Worm (Caenorhabditis elegans) whole organism, L4/young adult: ENCODE data around the gene C08F11.10.

Experiments used
- W03F9.2 ChIP-seq: fragments of 150-350 bp; optimal IDR thresholded peaks from 2 replicates; lab custom pipeline; 2014; ENCODE audit warnings: missing biosample characterization, missing genetic modification characterization
- dao-5 ChIP-seq: sonication (generic microtip); optimal IDR thresholded peaks from 2 replicates; lab custom pipeline; 2016; ENCODE audit warnings: missing genotype, missing genetic modification characterization, moderate library complexity, missing compliant biosample characterization
- him-1 ChIP-seq: sonication (generic microtip); optimal IDR thresholded peaks from 2 replicates; lab custom pipeline; 2016; ENCODE audit warnings: missing genotype, missing genetic modification reagents, missing genetic modification characterization, missing compliant biosample characterization

C08F11.10 gene

DNA sequence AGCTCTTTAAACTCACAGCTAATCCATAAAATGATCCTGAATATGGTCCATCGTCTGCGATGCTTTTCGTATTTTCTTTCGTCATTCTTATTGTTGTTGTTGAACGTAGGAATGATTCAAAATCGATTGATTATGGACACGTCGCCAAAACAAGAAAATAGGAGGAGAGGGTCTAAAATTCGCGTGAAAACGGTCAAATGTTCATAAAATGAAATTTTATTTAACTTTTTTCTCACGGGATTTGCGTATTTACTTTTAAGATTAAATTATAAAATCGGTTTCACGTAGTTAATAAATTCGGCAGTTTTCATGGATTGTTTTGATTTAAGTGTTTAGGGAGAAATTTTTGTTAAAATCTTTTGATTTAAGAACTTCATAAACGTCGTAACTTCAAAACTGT lies at the start of gene C08F11.10:
Gene C08F11.10, minus strand, starts transcription at position 101 of the 400 bp plus-strand sequence.
- TF ChIP-seq him-1 (tag; lab: Kevin White, UChicago) (no peak), W03F9.2 (tag; lab: Kevin White, UChicago) (no peak), dao-5 (tag; lab: Kevin White, UChicago) (no peak)

DNA sequence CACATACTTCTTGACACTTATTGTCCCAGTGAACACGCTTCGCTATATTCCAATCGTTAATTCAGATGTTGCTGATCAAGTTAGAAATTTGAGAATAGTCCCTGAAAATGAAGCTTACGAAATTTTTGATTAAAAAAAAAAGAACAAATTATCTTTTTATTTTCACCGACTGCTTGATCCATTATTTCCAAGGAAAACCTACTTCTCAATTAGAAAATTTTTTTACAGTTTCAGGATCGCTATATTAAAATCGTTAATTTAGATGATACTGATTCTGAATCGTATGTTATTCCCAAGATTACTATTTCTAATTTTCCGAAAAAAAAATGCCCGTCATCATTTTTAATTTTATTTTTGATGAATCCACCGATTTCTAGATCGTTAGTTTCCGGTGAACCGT lies 49.6 kb upstream of the C08F11.10 start, which contains the start of gene T23G4.127:
Gene T23G4.127, minus strand, starts transcription at position 101 of the 400 bp plus-strand sequence.
- no peak for TF ChIP-seq him-1 (tag; lab: Kevin White, UChicago)
- TF ChIP-seq dao-5 (tag; lab: Kevin White, UChicago) = no peak
- no peak for TF ChIP-seq W03F9.2 (tag; lab: Kevin White, UChicago)

DNA sequence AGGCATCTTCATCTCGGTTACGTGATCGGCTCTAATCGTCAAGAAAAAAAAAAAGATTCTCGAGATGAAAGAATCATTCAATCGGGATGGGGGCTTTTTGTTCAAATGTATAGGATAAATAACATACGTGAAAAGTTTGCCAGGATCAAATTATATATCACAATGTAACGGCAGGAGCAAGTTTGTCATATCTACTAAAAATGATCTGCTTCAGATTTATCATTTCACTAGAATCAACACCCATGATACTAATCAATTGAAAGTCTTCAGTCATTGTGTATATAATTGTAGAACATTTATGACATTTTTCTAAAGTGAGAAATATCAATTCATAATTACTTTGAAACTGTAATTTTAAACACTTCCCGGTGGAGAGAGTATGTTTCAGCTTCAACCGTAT lies 47.9 kb upstream of the C08F11.10 start:
- no peak for TF ChIP-seq him-1 (tag; lab: Kevin White, UChicago)
- no peak for TF ChIP-seq W03F9.2 (tag; lab: Kevin White, UChicago)
- no peak for TF ChIP-seq dao-5 (tag; lab: Kevin White, UChicago)

DNA sequence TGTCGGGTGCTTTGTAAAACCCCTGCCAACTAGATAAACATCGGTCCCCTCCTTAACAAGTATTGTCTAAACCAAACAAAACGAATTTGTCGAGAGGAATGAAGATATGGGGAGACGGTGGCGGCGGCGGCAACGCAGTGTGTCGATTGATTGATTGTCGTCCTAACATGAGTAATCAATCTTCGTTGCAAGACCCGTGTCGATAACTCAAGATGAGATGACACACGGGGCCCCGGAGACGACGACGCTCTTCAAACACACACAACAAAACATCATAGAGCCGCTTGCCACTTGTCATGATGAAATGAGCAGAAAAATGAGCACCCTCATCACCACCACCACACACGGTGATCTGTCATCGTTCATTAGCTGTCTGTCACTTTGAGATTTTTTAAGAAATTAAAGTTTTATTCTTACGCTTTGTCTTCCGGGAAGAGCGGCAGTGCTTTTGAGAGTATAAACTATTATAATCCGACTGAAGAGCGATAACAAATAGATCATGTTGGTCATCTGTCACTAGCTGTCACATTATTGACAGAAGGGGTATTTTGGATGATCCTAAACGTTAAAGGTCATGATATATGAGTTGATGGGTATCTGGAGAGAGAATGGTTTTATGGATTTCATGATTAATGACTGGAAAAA lies 46.8 kb upstream of the C08F11.10 start:
- TF ChIP-seq him-1 (tag; lab: Kevin White, UChicago) = no peak
- TF ChIP-seq W03F9.2 (tag; lab: Kevin White, UChicago) = no peak
- TF ChIP-seq dao-5 (tag; lab: Kevin White, UChicago) = no peak

DNA sequence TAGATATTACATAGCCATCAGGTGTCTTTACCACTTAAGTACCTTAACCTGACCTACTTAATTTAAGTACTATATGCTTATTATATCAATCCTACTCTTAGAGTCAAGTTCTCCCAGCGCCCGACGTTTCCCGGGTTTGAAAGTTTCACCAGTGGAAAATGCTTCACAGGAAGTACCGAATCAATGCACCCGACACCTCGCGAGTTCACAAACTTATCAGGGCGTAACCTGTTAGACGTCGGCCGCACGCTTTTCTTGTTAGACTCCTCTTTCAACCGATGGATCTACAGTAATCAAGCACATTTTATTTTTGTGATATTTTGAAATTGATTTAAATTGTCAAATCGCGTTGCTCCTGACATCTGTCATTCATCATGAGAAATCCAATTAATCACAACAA lies 46.3 kb upstream of the C08F11.10 start:
- no peak for TF ChIP-seq W03F9.2 (tag; lab: Kevin White, UChicago)
- no peak for TF ChIP-seq dao-5 (tag; lab: Kevin White, UChicago)
- no peak for TF ChIP-seq him-1 (tag; lab: Kevin White, UChicago)

DNA sequence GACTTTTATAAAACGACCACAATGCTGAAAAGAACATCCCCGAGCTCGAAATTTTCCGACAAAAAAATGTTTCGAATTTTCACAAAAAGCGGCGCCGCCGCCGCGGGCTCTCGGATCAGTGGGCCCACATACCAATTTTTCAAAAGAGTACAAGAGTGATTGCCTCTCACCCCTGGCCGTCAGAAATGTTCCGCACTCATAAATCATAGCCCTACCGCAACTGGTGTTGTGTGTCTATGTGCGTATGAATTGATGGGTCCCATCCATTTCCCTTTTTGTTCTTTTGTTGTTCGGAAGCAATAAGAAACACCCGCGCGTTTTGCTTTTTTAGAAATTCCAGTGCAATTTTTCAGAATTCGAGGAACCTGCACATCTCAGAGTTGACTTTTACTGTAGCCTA lies 45.6 kb upstream of the C08F11.10 start:
- TF ChIP-seq W03F9.2 (tag; lab: Kevin White, UChicago) = no peak
- no peak for TF ChIP-seq dao-5 (tag; lab: Kevin White, UChicago)
- TF ChIP-seq him-1 (tag; lab: Kevin White, UChicago) = no peak

DNA sequence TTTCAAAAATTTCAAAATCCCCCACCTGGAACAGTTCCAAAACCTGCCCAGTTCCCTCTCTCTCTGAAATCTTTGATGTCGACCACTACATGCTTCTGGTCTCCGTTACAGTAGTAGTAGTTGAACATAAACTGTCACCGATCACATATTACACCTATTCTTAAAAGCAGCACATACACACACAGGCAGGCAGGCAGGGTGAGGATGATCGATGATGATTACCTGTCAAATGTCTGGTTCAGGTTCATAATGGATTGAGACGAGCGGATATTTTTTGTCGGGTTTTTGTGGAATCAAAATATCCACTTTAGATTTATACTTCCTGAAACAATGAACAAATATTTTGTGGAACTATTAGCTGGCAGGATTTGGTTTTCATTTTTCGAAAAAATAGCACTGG lies 45.0 kb upstream of the C08F11.10 start:
- TF ChIP-seq him-1 (tag; lab: Kevin White, UChicago) (no peak), W03F9.2 (tag; lab: Kevin White, UChicago) (no peak), dao-5 (tag; lab: Kevin White, UChicago) (no peak)

DNA sequence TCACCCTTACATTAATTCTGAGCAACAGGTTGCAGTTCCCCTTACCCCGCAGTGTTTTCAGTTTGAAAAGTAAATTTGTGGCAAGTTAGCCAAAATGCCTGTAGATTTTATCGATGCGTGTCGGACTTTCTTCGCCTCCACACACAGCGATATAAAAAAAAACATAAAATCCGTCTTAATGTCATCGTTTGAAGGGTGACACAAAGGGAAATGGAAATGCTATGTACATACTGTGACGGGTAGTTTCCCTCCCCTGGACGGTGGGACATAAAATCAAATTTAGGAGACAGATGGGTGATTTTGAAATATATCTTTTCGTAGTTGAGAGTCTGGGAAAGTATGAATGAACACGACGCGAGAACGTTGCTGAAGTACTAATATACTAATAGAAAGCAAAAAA lies 43.5 kb upstream of the C08F11.10 start:
- TF ChIP-seq him-1 (tag; lab: Kevin White, UChicago) = no peak
- TF ChIP-seq W03F9.2 (tag; lab: Kevin White, UChicago) = no peak

DNA sequence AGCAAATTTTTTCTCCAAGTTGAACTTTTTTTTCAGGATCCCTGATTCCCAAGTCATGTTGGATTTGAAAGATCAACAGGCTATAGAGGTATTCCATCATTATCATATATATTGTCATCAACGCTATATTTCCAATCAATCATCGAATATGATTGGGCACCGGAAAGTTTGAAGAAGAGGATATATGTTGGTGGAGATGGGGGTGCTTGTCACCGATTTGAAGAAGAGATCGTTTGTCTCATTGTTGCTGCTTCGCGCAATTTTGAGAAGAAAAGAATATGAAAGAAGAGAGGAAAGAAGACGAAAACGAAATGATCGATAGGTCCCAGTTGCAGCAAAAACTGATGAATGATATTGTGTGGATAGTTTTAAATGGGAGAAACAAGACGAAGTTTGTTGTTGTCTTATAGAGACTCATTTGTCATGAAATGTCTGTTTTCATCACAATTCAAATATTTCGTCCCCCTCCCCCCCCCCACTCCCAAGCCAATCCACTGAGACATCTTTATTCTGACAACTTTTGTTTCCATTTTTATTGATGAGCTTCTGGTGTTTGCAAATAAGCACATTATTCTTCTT lies 40.4 kb upstream of the C08F11.10 start, which contains the start of gene T23G4.2:
Gene T23G4.2, minus strand, starts transcription at position 255 of the 579 bp plus-strand sequence.
- TF ChIP-seq W03F9.2 (tag; lab: Kevin White, UChicago) (no peak), him-1 (tag; lab: Kevin White, UChicago) (peak; percentile 14), dao-5 (tag; lab: Kevin White, UChicago) (no peak)

DNA sequence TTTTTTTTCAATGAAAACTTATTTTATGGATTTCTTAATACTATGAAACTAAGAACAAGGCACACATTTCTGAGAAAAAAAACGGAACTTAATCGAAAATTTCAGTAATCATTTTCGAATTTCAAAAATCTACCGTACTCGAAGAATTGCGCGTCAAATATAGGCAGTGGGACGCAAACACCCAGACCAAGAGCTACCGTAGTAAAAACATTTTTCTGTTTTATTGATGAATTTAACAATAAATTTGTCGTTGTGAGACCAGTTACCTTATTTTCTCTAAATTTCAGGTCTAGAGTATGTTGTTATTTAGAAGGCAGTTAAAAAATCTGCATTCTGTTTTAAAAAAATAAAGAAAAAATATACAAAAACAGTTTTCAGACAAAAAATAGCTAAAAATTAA lies 38.6 kb upstream of the C08F11.10 start:
- TF ChIP-seq him-1 (tag; lab: Kevin White, UChicago) (no peak), dao-5 (tag; lab: Kevin White, UChicago) (no peak), W03F9.2 (tag; lab: Kevin White, UChicago) (no peak)

DNA sequence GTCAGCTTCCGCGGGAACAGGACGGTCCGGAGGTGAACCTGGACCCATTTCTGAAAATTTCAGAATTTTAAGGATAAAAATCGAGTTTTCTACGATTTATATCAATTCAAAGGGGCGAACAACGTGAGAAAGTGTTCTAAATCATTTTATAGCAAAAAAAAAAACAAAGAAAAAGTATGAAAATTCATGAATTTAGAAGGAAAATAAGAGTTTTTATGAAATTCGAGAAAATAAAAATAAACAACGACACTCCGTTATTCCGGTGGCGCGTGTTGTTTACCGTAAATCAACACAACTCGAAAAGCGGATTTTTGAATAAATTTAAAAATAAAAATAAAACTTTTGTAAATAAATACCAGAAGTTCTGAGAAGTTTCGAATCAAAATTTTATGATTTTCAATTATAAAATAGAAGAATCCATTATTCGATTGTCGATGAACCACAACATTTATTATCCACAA lies 38.0 kb upstream of the C08F11.10 start, which contains the start of gene nyn-1:
Gene nyn-1, minus strand, starts transcription at position 51 of the 461 bp plus-strand sequence.
- TF ChIP-seq W03F9.2 (tag; lab: Kevin White, UChicago) (no peak), dao-5 (tag; lab: Kevin White, UChicago) (no peak), him-1 (tag; lab: Kevin White, UChicago) (no peak)

DNA sequence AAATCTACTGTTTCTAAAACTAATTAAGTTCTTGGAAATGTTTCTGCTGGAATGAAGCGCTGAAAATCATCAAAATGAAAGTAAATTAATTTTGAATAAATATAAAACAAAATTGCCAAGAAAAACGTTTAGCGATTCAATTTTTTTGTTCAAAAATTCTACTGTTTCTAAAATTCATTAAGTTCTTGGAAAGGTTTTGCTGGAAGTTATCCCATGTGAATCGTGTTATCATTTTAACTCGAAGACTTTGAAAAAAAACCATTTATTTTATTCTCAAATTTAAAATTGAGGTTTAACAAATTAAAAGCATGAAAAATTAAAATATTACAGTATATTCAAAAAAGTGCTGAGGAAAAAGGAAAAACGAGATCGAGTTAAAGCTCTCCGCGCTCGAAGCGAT lies 35.8 kb upstream of the C08F11.10 start:
- no peak for TF ChIP-seq him-1 (tag; lab: Kevin White, UChicago)
- TF ChIP-seq dao-5 (tag; lab: Kevin White, UChicago) = no peak
- TF ChIP-seq W03F9.2 (tag; lab: Kevin White, UChicago) = no peak

DNA sequence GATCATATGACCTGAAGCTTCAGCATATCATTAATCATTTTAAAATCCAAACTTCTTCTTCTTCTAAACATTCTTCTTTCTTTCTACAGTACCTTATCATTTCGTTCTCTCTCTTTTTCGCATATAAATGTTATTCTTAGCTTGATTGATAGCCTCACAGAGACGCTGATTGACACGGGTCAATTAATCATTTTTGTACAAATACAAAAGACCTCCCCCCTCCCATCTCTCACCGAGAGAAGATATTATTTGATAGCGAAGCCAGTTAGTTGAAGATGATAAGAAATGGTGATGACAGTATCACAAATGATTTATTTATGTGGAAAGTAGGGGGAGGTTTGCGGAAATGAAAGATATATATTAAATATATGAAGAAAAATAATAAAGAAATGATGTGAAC lies 33.7 kb upstream of the C08F11.10 start:
- TF ChIP-seq dao-5 (tag; lab: Kevin White, UChicago) = no peak
- TF ChIP-seq him-1 (tag; lab: Kevin White, UChicago) = no peak
- no peak for TF ChIP-seq W03F9.2 (tag; lab: Kevin White, UChicago)

DNA sequence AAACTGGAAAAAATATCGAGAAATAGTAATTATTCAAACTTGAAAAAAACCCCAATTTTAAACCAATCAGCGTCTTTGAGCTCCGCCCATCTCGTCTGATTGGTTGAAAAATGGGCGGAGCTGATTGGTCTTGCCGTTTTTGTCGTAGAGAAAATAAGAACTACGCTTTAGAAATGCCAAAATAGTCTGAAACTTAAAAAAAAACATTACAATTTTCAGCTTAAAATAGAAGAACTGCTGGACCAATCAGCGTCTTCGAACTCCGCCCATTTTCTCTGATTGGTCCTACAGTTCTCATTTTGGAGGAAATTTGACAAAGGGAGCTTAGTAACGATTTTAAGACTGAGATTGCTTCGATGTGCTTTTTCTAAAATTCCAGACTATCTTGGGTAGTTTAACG lies 30.5 kb upstream of the C08F11.10 start:
- TF ChIP-seq dao-5 (tag; lab: Kevin White, UChicago) (no peak), him-1 (tag; lab: Kevin White, UChicago) (no peak), W03F9.2 (tag; lab: Kevin White, UChicago) (no peak)
